Fruit fly (Drosophila melanogaster) whole organism, prepupa: ENCODE data around the gene CG1750.

Experiments
- CG1621 ChIP-seq: fragments of 200-800 bp; sonication (Bioruptor generic); optimal IDR thresholded peaks from 3 replicates; lab custom pipeline; 2018; ENCODE audit warnings: missing biosample characterization, mild to moderate bottlenecking, missing genetic modification characterization
- CG31627 ChIP-seq: fragments of 200-800 bp; sonication (Bioruptor generic); optimal IDR thresholded peaks from 3 replicates; lab custom pipeline; 2016; ENCODE audit warnings: missing biosample characterization, missing genetic modification characterization
- CG32006 ChIP-seq: fragments of 200-800 bp; sonication (Bioruptor generic); optimal IDR thresholded peaks from 3 replicates; lab custom pipeline; 2017; ENCODE audit warnings: missing biosample characterization, mild to moderate bottlenecking, missing genetic modification characterization
- CG3919 ChIP-seq: fragments of 200-800 bp; sonication (Bioruptor generic); optimal IDR thresholded peaks from 3 replicates; lab custom pipeline; 2016; ENCODE audit warnings: missing biosample characterization, missing genetic modification characterization
- CG4318 ChIP-seq: fragments of 200-800 bp; sonication (Bioruptor generic); optimal IDR thresholded peaks from 3 replicates; lab custom pipeline; 2017; ENCODE audit warnings: missing biosample characterization, mild to moderate bottlenecking, missing genetic modification characterization
- CG6854 ChIP-seq: fragments of 200-800 bp; sonication (Bioruptor generic); optimal IDR thresholded peaks from 2 replicates; lab custom pipeline; 2017; ENCODE audit warnings: missing biosample characterization, mild to moderate bottlenecking, missing genetic modification characterization
- CG7368 ChIP-seq: fragments of 200-800 bp; sonication (Bioruptor generic); optimal IDR thresholded peaks from 3 replicates; lab custom pipeline; 2016; ENCODE audit warnings: missing biosample characterization, missing genetic modification characterization
- CG8119 ChIP-seq: fragments of 200-800 bp; sonication (Bioruptor generic); IDR thresholded peaks from 3 replicates; pipeline ENCODE4 v1.3.6; 2022; ENCODE audit warnings: missing biosample characterization, missing genetic modification characterization
- CG8319 ChIP-seq: fragments of 200-800 bp; sonication (Bioruptor generic); optimal IDR thresholded peaks from 3 replicates; lab custom pipeline; 2016; ENCODE audit warnings: missing biosample characterization, missing genetic modification characterization
- CG8632 ChIP-seq: fragments of 200-800 bp; sonication (Bioruptor generic); optimal IDR thresholded peaks from 3 replicates; lab custom pipeline; 2016; ENCODE audit warnings: missing biosample characterization, missing genetic modification characterization
- CG9139 ChIP-seq: fragments of 200-800 bp; sonication (Bioruptor generic); optimal IDR thresholded peaks from 3 replicates; lab custom pipeline; 2017; ENCODE audit warnings: missing biosample characterization, mild to moderate bottlenecking, missing genetic modification characterization
- Eip78C ChIP-seq: fragments of 200-800 bp; sonication (Bioruptor generic); peaks from one replicate; lab custom pipeline; 2016; ENCODE audit warnings: missing biosample characterization, missing genetic modification characterization
- Ets96B ChIP-seq: fragments of 200-800 bp; optimal IDR thresholded peaks from 2 replicates; lab custom pipeline; 2019; ENCODE audit warnings: missing biosample characterization, mild to moderate bottlenecking, missing genetic modification characterization, moderate library complexity
- Hr38 ChIP-seq: sonication (Bioruptor generic); optimal IDR thresholded peaks from 2 replicates; lab custom pipeline; 2016; ENCODE audit warnings: missing biosample characterization, missing genetic modification characterization
- Hr39 ChIP-seq: fragments of 200-800 bp; sonication (Bioruptor generic); optimal IDR thresholded peaks from 2 replicates; lab custom pipeline; 2016; ENCODE audit warnings: missing biosample characterization, missing genetic modification characterization
- Hr4 ChIP-seq: fragments of 200-800 bp; sonication (Bioruptor generic); optimal IDR thresholded peaks from 3 replicates; lab custom pipeline; 2016; ENCODE audit warnings: missing biosample characterization, missing genetic modification characterization
- Lpt ChIP-seq: fragments of 200-800 bp; sonication (Bioruptor generic); optimal IDR thresholded peaks from 3 replicates; lab custom pipeline; 2016; ENCODE audit warnings: missing biosample characterization, missing genetic modification characterization
- Met ChIP-seq: fragments of 200-800 bp; sonication (Bioruptor generic); optimal IDR thresholded peaks from 3 replicates; lab custom pipeline; 2016; ENCODE audit warnings: missing biosample characterization, missing genetic modification characterization
- Sox102F ChIP-seq: fragments of 200-800 bp; sonication (Bioruptor generic); optimal IDR thresholded peaks from 2 replicates; lab custom pipeline; 2016; ENCODE audit warnings: missing biosample characterization, mild to moderate bottlenecking, missing genetic modification characterization
- Sox14 ChIP-seq: fragments of 200-800 bp; sonication (Bioruptor generic); optimal IDR thresholded peaks from 3 replicates; lab custom pipeline; 2016; ENCODE audit warnings: missing biosample characterization, missing genetic modification characterization
- achi ChIP-seq: fragments of 200-800 bp; sonication (Bioruptor generic); optimal IDR thresholded peaks from 3 replicates; lab custom pipeline; 2016; ENCODE audit warnings: missing biosample characterization, missing genetic modification characterization
- cyc ChIP-seq: fragments of 200-800 bp; sonication (Bioruptor generic); optimal IDR thresholded peaks from 3 replicates; lab custom pipeline; 2016; ENCODE audit warnings: missing biosample characterization, missing genetic modification characterization
- dac ChIP-seq: fragments of 200-800 bp; sonication (Bioruptor generic); optimal IDR thresholded peaks from 2 replicates; lab custom pipeline; 2017; ENCODE audit warnings: missing biosample characterization, mild to moderate bottlenecking, missing genetic modification characterization
- eg ChIP-seq: fragments of 200-800 bp; sonication (Bioruptor generic); IDR thresholded peaks from 3 replicates; pipeline ENCODE4 v1.3.6; 2022; ENCODE audit warnings: missing biosample characterization, missing genetic modification characterization
- esn ChIP-seq: fragments of 200-800 bp; sonication (Bioruptor generic); optimal IDR thresholded peaks from 2 replicates; lab custom pipeline; 2016; ENCODE audit warnings: missing biosample characterization, mild to moderate bottlenecking, missing genetic modification characterization, moderate library complexity
- fd59A ChIP-seq: fragments of 200-800 bp; sonication (Bioruptor generic); optimal IDR thresholded peaks from 2 replicates; lab custom pipeline; 2017; ENCODE audit warnings: missing biosample characterization, mild to moderate bottlenecking, missing genetic modification characterization, missing genetic modification reagents
- fd85E ChIP-seq: fragments of 200-800 bp; sonication (Bioruptor generic); optimal IDR thresholded peaks from 3 replicates; lab custom pipeline; 2016; ENCODE audit warnings: missing biosample characterization, missing genetic modification characterization
- lz ChIP-seq: fragments of 200-800 bp; sonication (Bioruptor generic); optimal IDR thresholded peaks from 3 replicates; lab custom pipeline; 2016; ENCODE audit warnings: missing biosample characterization, missing genetic modification characterization
- salr ChIP-seq, 2 experiments: fragments of 200-800 bp; sonication (Bioruptor generic); optimal IDR thresholded peaks; 3 replicates each; lab custom pipeline; 2016 to 2018; ENCODE audit warnings: missing biosample characterization in 2 of 2, missing genetic modification characterization in 2 of 2, mild to moderate bottlenecking in 1 of 2
- svp ChIP-seq: fragments of 200-800 bp; sonication (Bioruptor generic); peaks from one replicate; lab custom pipeline; 2016; ENCODE audit warnings: missing biosample characterization, missing genetic modification characterization
- topi ChIP-seq: fragments of 200-800 bp; sonication (Bioruptor generic); optimal IDR thresholded peaks from 3 replicates; lab custom pipeline; 2016; ENCODE audit warnings: missing biosample characterization, missing genetic modification characterization
- vri ChIP-seq: fragments of 200-800 bp; sonication (Bioruptor generic); optimal IDR thresholded peaks from 3 replicates; lab custom pipeline; 2016; ENCODE audit warnings: missing biosample characterization, mild to moderate bottlenecking, missing genetic modification characterization

CG1750 gene

dm6 chr3R:31218997-31219992 lies 35.4 kb downstream of the CG1750 start, which contains the start of gene ATPsynC (continued):
- TF ChIP-seq achi (GFP tag; lab: Kevin White, UChicago), result peak; percentile 48
- TF ChIP-seq CG4318 (GFP tag; lab: Kevin White, UChicago), result no peak
- peak; percentile 17 for TF ChIP-seq CG31627 (GFP tag; lab: Kevin White, UChicago)
- TF ChIP-seq Ets96B (tag; lab: Kevin White, UChicago), result peak; percentile 26
- no peak for TF ChIP-seq salr (GFP tag; optimal IDR thresholded peaks at IDR 0.05; lab: Kevin White, UChicago)
- TF ChIP-seq fd59A (GFP tag; lab: Kevin White, UChicago), result no peak
- TF ChIP-seq CG8119 (GFP tag; lab: Robert Waterston, UW), result no peak
- TF ChIP-seq CG9139 (GFP tag; lab: Kevin White, UChicago), result peak; percentile 57
- TF ChIP-seq CG6854 (GFP tag; lab: Kevin White, UChicago), result peak; percentile 85
- no peak for TF ChIP-seq fd85E (GFP tag; lab: Kevin White, UChicago)
- TF ChIP-seq svp (GFP tag; lab: Kevin White, UChicago), result peak; percentile 22
- no peak for TF ChIP-seq dac (GFP tag; lab: Kevin White, UChicago)
- TF ChIP-seq Hr38 (GFP tag; lab: Kevin White, UChicago), result no peak
- no peak for TF ChIP-seq CG8319 (GFP tag; lab: Kevin White, UChicago)

dm6 chr3R:31218214-31218876 lies 36.4 kb downstream of the CG1750 start:
- TF ChIP-seq cyc (no peak), esn (GFP tag; lab: Kevin White, UChicago) (peak; percentile 3), vri (GFP tag; lab: Kevin White, UChicago) (peak; percentile 98), CG1621 (tag; lab: Kevin White, UChicago) (no peak), Hr39 (GFP tag; lab: Kevin White, UChicago) (no peak), CG6854 (GFP tag; lab: Kevin White, UChicago) (peak; percentile 14), Sox14 (GFP tag; lab: Kevin White, UChicago) (peak; percentile 27), eg (no peak), Eip78C (GFP tag; lab: Kevin White, UChicago) (peak; percentile 12), CG3919 (GFP tag; lab: Kevin White, UChicago) (no peak), topi (GFP tag; lab: Kevin White, UChicago) (peak; percentile 19), Met (GFP tag; lab: Kevin White, UChicago) (no peak)

- TF ChIP-seq lz, result peak; percentile 45
- TF ChIP-seq eg, result no peak
- TF ChIP-seq achi (GFP tag; lab: Kevin White, UChicago), result no peak
- TF ChIP-seq topi (GFP tag; lab: Kevin White, UChicago), result no peak
- no peak for TF ChIP-seq Hr4
- TF ChIP-seq CG6854 (GFP tag; lab: Kevin White, UChicago), result peak; percentile 39
- no peak for TF ChIP-seq CG7368 (GFP tag; lab: Kevin White, UChicago)
- no peak for TF ChIP-seq Sox102F (GFP tag; lab: Kevin White, UChicago)
- TF ChIP-seq Lpt (GFP tag; lab: Kevin White, UChicago), result no peak
- no peak for TF ChIP-seq fd85E (GFP tag; lab: Kevin White, UChicago)
- TF ChIP-seq CG32006, result no peak
These were observed 38.9 kb downstream of the CG1750 start, which contains the start of gene CG15561 for dm6 chr3R:31215830-31216229. Gene CG15561 (minus strand): TSS chr3R:31215942.

dm6 chr3R:31213227-31213626 lies 41.5 kb downstream of the CG1750 start, which contains the start of the genes Zwilch and CG1542:
Gene Zwilch (minus strand): TSS chr3R:31213376.
Gene CG1542 (plus strand): TSS chr3R:31213458.
- no peak for TF ChIP-seq CG8632 (GFP tag; lab: Kevin White, UChicago)
